Fruit fly (Drosophila melanogaster) whole organism, embryonic: ENCODE data around the gene Gr36b.
A peak's percentile ranks its signal among the peaks of the same experiment; 100 is the strongest.

Experiments
- CG15514 ChIP-seq: fragments of 200-800 bp; sonication (Bioruptor generic); optimal IDR thresholded peaks from 3 replicates; lab custom pipeline; 2017; ENCODE audit warnings: missing biosample characterization, missing genetic modification characterization, mild to moderate bottlenecking, moderate library complexity, missing genetic modification reagents
- CG2116 ChIP-seq: fragments of 200-800 bp; sonication (Bioruptor generic); optimal IDR thresholded peaks from 3 replicates; lab custom pipeline; 2018; ENCODE audit warnings: missing biosample characterization, mild to moderate bottlenecking, missing genetic modification characterization
- CG5953 ChIP-seq: fragments of 200-800 bp; sonication (Bioruptor generic); IDR thresholded peaks from 2 replicates; pipeline ENCODE4 v1.3.6; 2022; ENCODE audit warnings: missing biosample characterization, missing genetic modification characterization
- HLH54F ChIP-seq: fragments of 200-800 bp; sonication (Bioruptor generic); optimal IDR thresholded peaks from 3 replicates; lab custom pipeline; 2016; ENCODE audit warnings: missing biosample characterization, missing genetic modification characterization
- Lpt ChIP-seq: fragments of >200 bp; optimal IDR thresholded peaks from 2 replicates; lab custom pipeline; 2018; ENCODE audit warnings: missing biosample characterization, missing genetic modification characterization
- Sin3A ChIP-seq: fragments of >200 bp; optimal IDR thresholded peaks from 2 replicates; lab custom pipeline; 2018
- Xrp1 ChIP-seq: fragments of 200-800 bp; sonication (Bioruptor generic); IDR thresholded peaks from 2 replicates; pipeline ENCODE4 v1.3.6; 2022; ENCODE audit warnings: missing biosample characterization, missing genetic modification characterization
- bigmax ChIP-seq: fragments of 200-800 bp; sonication (Bioruptor generic); optimal IDR thresholded peaks from 2 replicates; lab custom pipeline; 2018; ENCODE audit warnings: missing biosample characterization, mild to moderate bottlenecking, missing genetic modification characterization
- sug ChIP-seq: fragments of 200-800 bp; optimal IDR thresholded peaks from 2 replicates; lab custom pipeline; 2019; ENCODE audit warnings: missing biosample characterization, mild to moderate bottlenecking, missing genetic modification characterization, moderate library complexity

dm6 chr2L:17207072-17207471, 28.5 kb downstream of the Gr36b start:
- no peak for TF ChIP-seq Lpt (GFP tag; lab: Kevin White, UChicago)
- peak; percentile 7 for TF ChIP-seq sug (tag; lab: Kevin White, UChicago)
- no peak for TF ChIP-seq Xrp1
- no peak for TF ChIP-seq HLH54F
- TF ChIP-seq CG15514, result no peak
- no peak for TF ChIP-seq CG5953 (GFP tag; lab: Robert Waterston, UW)
- no peak for TF ChIP-seq CG2116 (GFP tag; lab: Kevin White, UChicago)
- TF ChIP-seq bigmax (GFP tag; lab: Kevin White, UChicago), result no peak
- TF ChIP-seq Sin3A (lab: Kevin White, UChicago), result no peak
